Worm (Caenorhabditis elegans) whole organism, early embryonic: ENCODE measurements around the gene unc-1.

Experiments
- F13C5.2 ChIP-seq: sonication (generic microtip); optimal IDR thresholded peaks from 2 replicates; lab custom pipeline; 2017; ENCODE audit warnings: mild to moderate bottlenecking, missing genetic modification characterization, inconsistent platforms, missing compliant biosample characterization
- flt-1 ChIP-seq: fragments of 200-800 bp; sonication (Bioruptor generic); IDR thresholded peaks from 2 replicates; pipeline ENCODE4 v1.3.6; 2022; ENCODE audit warnings: missing genetic modification characterization, missing compliant biosample characterization
- hmg-4 ChIP-seq: fragments of 200-800 bp; sonication (Bioruptor generic); optimal IDR thresholded peaks from 2 replicates; lab custom pipeline; 2018; ENCODE audit warnings: mild to moderate bottlenecking, missing genetic modification characterization, missing compliant biosample characterization
- hnd-1 ChIP-seq: sonication (generic microtip); optimal IDR thresholded peaks from 2 replicates; lab custom pipeline; 2016; ENCODE audit warnings: missing genetic modification characterization, missing compliant biosample characterization
- pes-1 ChIP-seq: fragments of 200-800 bp; sonication (Bioruptor generic); IDR thresholded peaks from 2 replicates; pipeline ENCODE4 v1.3.6; 2022; ENCODE audit warnings: missing genetic modification reagents, missing genetic modification characterization, missing compliant biosample characterization
- tbx-11 ChIP-seq: fragments of 200-800 bp; sonication (Bioruptor generic); IDR thresholded peaks from 2 replicates; pipeline ENCODE4 v1.3.6; 2022; ENCODE audit warnings: missing genetic modification characterization, missing compliant biosample characterization
- tra-4 ChIP-seq: sonication (generic microtip); optimal IDR thresholded peaks from 2 replicates; lab custom pipeline; 2017; ENCODE audit warnings: missing genetic modification characterization, missing compliant biosample characterization

- TF ChIP-seq hmg-4 = no peak
- no peak for TF ChIP-seq F13C5.2 (tag; lab: Kevin White, UChicago)
- TF ChIP-seq pes-1 (GFP tag; lab: Robert Waterston, UW) = no peak
- no peak for TF ChIP-seq hnd-1 (tag; lab: Kevin White, UChicago)
- no peak for TF ChIP-seq flt-1 (GFP tag; lab: Robert Waterston, UW)
- TF ChIP-seq tra-4 (tag; lab: Kevin White, UChicago) = no peak
- no peak for TF ChIP-seq tbx-11 (GFP tag; lab: Robert Waterston, UW)
These were observed 52.7 kb downstream of the unc-1 start for ce11 chrX:1009512-1009911.
